Comparison of ENCODE assay signal across 1 fruit fly cellular context in genomic region chr3L:5154917-5155613, dm6.
A peak's percentile ranks its signal among the peaks of the same experiment; 100 is the strongest.
TF ChIP-seq lines count a peak whose summit lies in the region.

No protein-coding gene starts in this region.

TF ChIP-seq in whole organism, embryonic, 481 proteins besides CTCF, POLR2A, EP300 and RAD21 (continued from another document and continues in another):
- TF ChIP-seq CG11398 (GFP tag; optimal IDR thresholded peaks at IDR 0.05; lab: Kevin White, UChicago) (peak; percentile 38), stwl (tag; optimal IDR thresholded peaks at IDR 0.05; lab: Kevin White, UChicago) (no peak), fru (optimal IDR thresholded peaks at IDR 0.05; lab: Kevin White, UChicago) (no peak), sima (GFP tag; optimal IDR thresholded peaks at IDR 0.05; lab: Kevin White, UChicago) (peak; percentile 7), Spps (tag; optimal IDR thresholded peaks at IDR 0.05; lab: Kevin White, UChicago) (peak; percentile 2), D19B (GFP tag; optimal IDR thresholded peaks at IDR 0.05; lab: Kevin White, UChicago) (peak; percentile 51), Hr3 (GFP tag; optimal IDR thresholded peaks at IDR 0.05; lab: Kevin White, UChicago) (peak; percentile 55), oc (tag; optimal IDR thresholded peaks at IDR 0.05; lab: Kevin White, UChicago) (peak; percentile 65), onecut (GFP tag; IDR thresholded peaks at IDR 0.05; lab: Robert Waterston, UW) (peak; percentile 77), trem (tag; optimal IDR thresholded peaks at IDR 0.05; lab: Kevin White, UChicago) (no peak), Doc2 (GFP tag; IDR thresholded peaks at IDR 0.05; lab: Robert Waterston, UW) (peak; percentile 36; the same call in 1 of the 2 replicates), CG3838 (GFP tag; optimal IDR thresholded peaks at IDR 0.05; lab: Kevin White, UChicago) (peak; percentile 38), CG10979 (tag; optimal IDR thresholded peaks at IDR 0.05; lab: Kevin White, UChicago) (peak; percentile 66), hkb (optimal IDR thresholded peaks at IDR 0.05; lab: Kevin White, UChicago) (no peak), hkb (GFP tag; IDR thresholded peaks at IDR 0.05; lab: Robert Waterston, UW) (peak; percentile 90), Xrp1 (GFP tag; IDR thresholded peaks at IDR 0.05; lab: Robert Waterston, UW) (peak; percentile 87), Tbp (GFP tag; optimal IDR thresholded peaks at IDR 0.05; lab: Kevin White, UChicago) (no peak), usp (GFP tag; optimal IDR thresholded peaks at IDR 0.05; lab: Kevin White, UChicago) (no peak), Camta (GFP tag; optimal IDR thresholded peaks at IDR 0.05; lab: Kevin White, UChicago) (peak; percentile 67), tap (tag; optimal IDR thresholded peaks at IDR 0.05; lab: Kevin White, UChicago) (peak; percentile 39), lab (GFP tag; optimal IDR thresholded peaks at IDR 0.05; lab: Kevin White, UChicago) (peak; percentile 91), CG16863 (GFP tag; optimal IDR thresholded peaks at IDR 0.05; lab: Kevin White, UChicago) (peak; percentile 65), en (GFP tag; optimal IDR thresholded peaks at IDR 0.05; lab: Kevin White, UChicago) (peak; percentile 52), stc (GFP tag; IDR thresholded peaks at IDR 0.05; lab: Robert Waterston, UW) (peak; percentile 85), CG30403 (GFP tag; optimal IDR thresholded peaks at IDR 0.05; lab: Kevin White, UChicago) (peak; percentile 81), trh (GFP tag; optimal IDR thresholded peaks at IDR 0.05; lab: Kevin White, UChicago) (peak; percentile 0), dati (GFP tag; IDR thresholded peaks at IDR 0.05; lab: Robert Waterston, UW) (no peak), CG11723 (GFP tag; optimal IDR thresholded peaks at IDR 0.05; lab: Kevin White, UChicago) (no peak), lmd (GFP tag; IDR thresholded peaks at IDR 0.05; lab: Robert Waterston, UW) (no peak; the same call in 1 of the 2 replicates), disco-r (GFP tag; optimal IDR thresholded peaks at IDR 0.05; lab: Kevin White, UChicago) (peak; percentile 48), CG10431 (GFP tag; optimal IDR thresholded peaks at IDR 0.05; lab: Kevin White, UChicago) (peak; percentile 1), Usf (GFP tag; optimal IDR thresholded peaks at IDR 0.05; lab: Kevin White, UChicago) (no peak), tio (GFP tag; optimal IDR thresholded peaks at IDR 0.05; lab: Kevin White, UChicago) (no peak), D (optimal IDR thresholded peaks at IDR 0.05; lab: Kevin White, UChicago) (no peak), D (GFP tag; optimal IDR thresholded peaks at IDR 0.05; lab: Kevin White, UChicago) (peak; percentile 46), CG2116 (GFP tag; optimal IDR thresholded peaks at IDR 0.05; lab: Kevin White, UChicago) (peak; percentile 5), gsb-n (tag; optimal IDR thresholded peaks at IDR 0.05; lab: Kevin White, UChicago) (peak; percentile 54), CG10543 (GFP tag; optimal IDR thresholded peaks at IDR 0.05; lab: Kevin White, UChicago) (peak; percentile 66), klu (GFP tag; IDR thresholded peaks at IDR 0.05; lab: Robert Waterston, UW) (peak; percentile 44; the same call in 1 of the 2 replicates), sob (GFP tag; IDR thresholded peaks at IDR 0.05; lab: Robert Waterston, UW) (peak; percentile 90), CG10959 (GFP tag; IDR thresholded peaks at IDR 0.05; lab: Robert Waterston, UW) (peak; percentile 51), Scr (GFP tag; IDR thresholded peaks at IDR 0.05; lab: Robert Waterston, UW; ENCODE audit: partially characterized antibody) (no peak), CG32532 (GFP tag; IDR thresholded peaks at IDR 0.05; lab: Robert Waterston, UW) (peak; percentile 88), Stat92E (GFP tag; optimal IDR thresholded peaks at IDR 0.05; lab: Kevin White, UChicago) (no peak), Blimp-1 (GFP tag; optimal IDR thresholded peaks at IDR 0.05; lab: Kevin White, UChicago) (peak; percentile 74), ara (GFP tag; IDR thresholded peaks at IDR 0.05; lab: Robert Waterston, UW) (peak; percentile 69), BEAF-32 (GFP tag; optimal IDR thresholded peaks at IDR 0.05; lab: Kevin White, UChicago) (no peak), Hr51 (GFP tag; optimal IDR thresholded peaks at IDR 0.05; lab: Kevin White, UChicago) (peak; percentile 54 to 85), CG17361 (GFP tag; IDR thresholded peaks at IDR 0.05; lab: Robert Waterston, UW) (peak; percentile 44; the same call in 1 of the 3 replicates), ap (GFP tag; IDR thresholded peaks at IDR 0.05; lab: Robert Waterston, UW) (peak; percentile 65), CG18011 (GFP tag; optimal IDR thresholded peaks at IDR 0.05; lab: Kevin White, UChicago) (peak; percentile 49), Mes4 (GFP tag; optimal IDR thresholded peaks at IDR 0.05; lab: Kevin White, UChicago) (peak; percentile 30), ro (GFP tag; IDR thresholded peaks at IDR 0.05; lab: Robert Waterston, UW) (no peak; the same call in 1 of the 2 replicates), CG1792 (GFP tag; optimal IDR thresholded peaks at IDR 0.05; lab: Kevin White, UChicago) (peak; percentile 35), Atf-2 (GFP tag; optimal IDR thresholded peaks at IDR 0.05; lab: Kevin White, UChicago) (peak; percentile 51), Meics (GFP tag; optimal IDR thresholded peaks at IDR 0.05; lab: Kevin White, UChicago) (peak; percentile 84), bowl (GFP tag; IDR thresholded peaks at IDR 0.05; lab: Robert Waterston, UW) (0 out of 2 replicates have a peak, but pooled peaks have one; percentile 21), CG3281 (GFP tag; optimal IDR thresholded peaks at IDR 0.05; lab: Kevin White, UChicago) (peak; percentile 79), kah (GFP tag; optimal IDR thresholded peaks at IDR 0.05; lab: Kevin White, UChicago) (peak; percentile 45), dysf (GFP tag; IDR thresholded peaks at IDR 0.05; lab: Robert Waterston, UW) (peak; percentile 88), CG12744 (GFP tag; optimal IDR thresholded peaks at IDR 0.05; lab: Kevin White, UChicago) (peak; percentile 39), CG7963 (GFP tag; IDR thresholded peaks at IDR 0.05; lab: Robert Waterston, UW; ENCODE audit: partially characterized antibody) (no peak), CG4424 (GFP tag; optimal IDR thresholded peaks at IDR 0.05; lab: Kevin White, UChicago) (peak; percentile 65), pros (GFP tag; optimal IDR thresholded peaks at IDR 0.05; lab: Kevin White, UChicago) (no peak), knrl (GFP tag; IDR thresholded peaks at IDR 0.05; lab: Robert Waterston, UW; ENCODE audit: partially characterized antibody) (no peak), p53 (GFP tag; optimal IDR thresholded peaks at IDR 0.05; lab: Kevin White, UChicago) (peak; percentile 18), zen2 (GFP tag; IDR thresholded peaks at IDR 0.05; lab: Robert Waterston, UW; ENCODE audit: partially characterized antibody) (no peak), Side (GFP tag; optimal IDR thresholded peaks at IDR 0.05; lab: Kevin White, UChicago) (peak; percentile 77), Awh (GFP tag; IDR thresholded peaks at IDR 0.05; lab: Robert Waterston, UW) (peak; percentile 79), CG11696 (GFP tag; IDR thresholded peaks at IDR 0.05; lab: Robert Waterston, UW) (peak; percentile 76), CG14860 (GFP tag; IDR thresholded peaks at IDR 0.05; lab: Robert Waterston, UW; ENCODE audit: partially characterized antibody) (no peak), CG2129 (GFP tag; IDR thresholded peaks at IDR 0.05; lab: Robert Waterston, UW; ENCODE audit: partially characterized antibody) (no peak), CG5953 (GFP tag; IDR thresholded peaks at IDR 0.05; lab: Robert Waterston, UW) (peak; percentile 77), pb (GFP tag; optimal IDR thresholded peaks at IDR 0.05; lab: Kevin White, UChicago) (peak; percentile 65), lola (GFP tag; optimal IDR thresholded peaks at IDR 0.05; lab: Kevin White, UChicago) (no peak), ATbp (GFP tag; optimal IDR thresholded peaks at IDR 0.05; lab: Kevin White, UChicago) (peak; percentile 70), Mad (GFP tag; optimal IDR thresholded peaks at IDR 0.05; lab: Kevin White, UChicago) (no peak), CG16815 (GFP tag; optimal IDR thresholded peaks at IDR 0.05; lab: Kevin White, UChicago) (peak; percentile 32), H2.0 (GFP tag; IDR thresholded peaks at IDR 0.05; lab: Robert Waterston, UW) (peak; percentile 78), Drgx (GFP tag; IDR thresholded peaks at IDR 0.05; lab: Robert Waterston, UW) (peak; percentile 63), CG4730 (GFP tag; IDR thresholded peaks at IDR 0.05; lab: Robert Waterston, UW) (peak; percentile 69), CG18476 (GFP tag; optimal IDR thresholded peaks at IDR 0.05; lab: Kevin White, UChicago) (peak; percentile 48), CG12942 (GFP tag; optimal IDR thresholded peaks at IDR 0.05; lab: Kevin White, UChicago) (peak; percentile 26), Dbx (GFP tag; IDR thresholded peaks at IDR 0.05; lab: Robert Waterston, UW) (peak; percentile 91), CG2678 (tag; optimal IDR thresholded peaks at IDR 0.05; lab: Kevin White, UChicago) (peak; percentile 85), CG4617 (GFP tag; optimal IDR thresholded peaks at IDR 0.05; lab: Kevin White, UChicago; ENCODE audit: borderline replicate concordance) (peak; percentile 31), ab (GFP tag; optimal IDR thresholded peaks at IDR 0.05; lab: Kevin White, UChicago) (no peak), ham (GFP tag; IDR thresholded peaks at IDR 0.05; lab: Robert Waterston, UW) (peak; percentile 67; the same call in 1 of the 2 replicates), shn (GFP tag; optimal IDR thresholded peaks at IDR 0.05; lab: Kevin White, UChicago) (peak; percentile 51), CG4820 (GFP tag; optimal IDR thresholded peaks at IDR 0.05; lab: Kevin White, UChicago) (peak; percentile 73), ac (GFP tag; optimal IDR thresholded peaks at IDR 0.05; lab: Kevin White, UChicago) (no peak), CG34376 (GFP tag; optimal IDR thresholded peaks at IDR 0.05; lab: Kevin White, UChicago) (peak; percentile 79), CG10147 (GFP tag; optimal IDR thresholded peaks at IDR 0.05; lab: Kevin White, UChicago) (peak; percentile 74), z (GFP tag; IDR thresholded peaks at IDR 0.05; lab: Robert Waterston, UW) (no peak), BtbVII (GFP tag; optimal IDR thresholded peaks at IDR 0.05; lab: Kevin White, UChicago) (peak; percentile 68), tin (GFP tag; optimal IDR thresholded peaks at IDR 0.05; lab: Kevin White, UChicago) (peak; percentile 70), HLH4C (GFP tag; IDR thresholded peaks at IDR 0.05; lab: Robert Waterston, UW; ENCODE audit: partially characterized antibody) (no peak), CG6654 (GFP tag; optimal IDR thresholded peaks at IDR 0.05; lab: Kevin White, UChicago) (peak; percentile 40), CG8089 (GFP tag; optimal IDR thresholded peaks at IDR 0.05; lab: Kevin White, UChicago) (peak; percentile 54), Hsf (GFP tag; optimal IDR thresholded peaks at IDR 0.05; lab: Kevin White, UChicago) (peak; percentile 71), dmrt11E (tag; optimal IDR thresholded peaks at IDR 0.05; lab: Kevin White, UChicago) (peak; percentile 20), CG12219 (GFP tag; optimal IDR thresholded peaks at IDR 0.05; lab: Kevin White, UChicago) (peak; percentile 55), CG1529 (GFP tag; optimal IDR thresholded peaks at IDR 0.05; lab: Kevin White, UChicago) (peak; percentile 32), Aef1 (GFP tag; IDR thresholded peaks at IDR 0.05; lab: Robert Waterston, UW) (no peak; the same call in 1 of the 3 replicates), wor (GFP tag; IDR thresholded peaks at IDR 0.05; lab: Robert Waterston, UW) (peak; percentile 58), CG17359 (tag; optimal IDR thresholded peaks at IDR 0.05; lab: Kevin White, UChicago) (peak; percentile 83), org-1 (GFP tag; optimal IDR thresholded peaks at IDR 0.05; lab: Kevin White, UChicago) (peak; percentile 70), CG2875 (GFP tag; optimal IDR thresholded peaks at IDR 0.05; lab: Kevin White, UChicago) (peak; percentile 39), CG5180 (GFP tag; optimal IDR thresholded peaks at IDR 0.05; lab: Kevin White, UChicago) (peak; percentile 61), Adf1 (GFP tag; IDR thresholded peaks at IDR 0.05; lab: Robert Waterston, UW) (peak; percentile 46), CG18599 (GFP tag; optimal IDR thresholded peaks at IDR 0.05; lab: Kevin White, UChicago) (peak; percentile 94), tup (GFP tag; optimal IDR thresholded peaks at IDR 0.05; lab: Kevin White, UChicago) (peak; percentile 72), CG13894 (tag; optimal IDR thresholded peaks at IDR 0.05; lab: Kevin White, UChicago) (peak; percentile 86), CG16813 (GFP tag; IDR thresholded peaks at IDR 0.05; lab: Robert Waterston, UW; ENCODE audit: partially characterized antibody) (no peak), CG7786 (GFP tag; optimal IDR thresholded peaks at IDR 0.05; lab: Kevin White, UChicago) (peak; percentile 79), crol (GFP tag; IDR thresholded peaks at IDR 0.05; lab: Robert Waterston, UW) (no peak), CG9817 (tag; optimal IDR thresholded peaks at IDR 0.05; lab: Kevin White, UChicago) (peak; percentile 66), run (tag; optimal IDR thresholded peaks at IDR 0.05; lab: Kevin White, UChicago) (peak; percentile 41), CG4404 (GFP tag; IDR thresholded peaks at IDR 0.05; lab: Robert Waterston, UW) (no peak), inv (GFP tag; IDR thresholded peaks at IDR 0.05; lab: Robert Waterston, UW; ENCODE audit: partially characterized antibody) (no peak), CG1647 (GFP tag; optimal IDR thresholded peaks at IDR 0.05; lab: Kevin White, UChicago) (peak; percentile 54), CG4328 (GFP tag; optimal IDR thresholded peaks at IDR 0.05; lab: Kevin White, UChicago) (peak; percentile 49), slou (GFP tag; optimal IDR thresholded peaks at IDR 0.05; lab: Kevin White, UChicago) (no peak), CG17186 (GFP tag; optimal IDR thresholded peaks at IDR 0.05; lab: Kevin White, UChicago) (no peak), CG1602 (GFP tag; optimal IDR thresholded peaks at IDR 0.05; lab: Kevin White, UChicago) (peak; percentile 51), ttk (GFP tag; IDR thresholded peaks at IDR 0.05; lab: Robert Waterston, UW) (no peak; the same call in 1 of the 2 replicates), Max (GFP tag; optimal IDR thresholded peaks at IDR 0.05; lab: Kevin White, UChicago) (no peak), CG10462 (GFP tag; optimal IDR thresholded peaks at IDR 0.05; lab: Kevin White, UChicago) (peak; percentile 36), Bdp1 (GFP tag; optimal IDR thresholded peaks at IDR 0.05; lab: Kevin White, UChicago) (no peak), cg (GFP tag; optimal IDR thresholded peaks at IDR 0.05; lab: Kevin White, UChicago) (no peak), CG8281 (tag; optimal IDR thresholded peaks at IDR 0.05; lab: Kevin White, UChicago) (peak; percentile 47)
